Worm (Caenorhabditis elegans): Measurements from ENCODE around the gene B0250.7.
A peak's percentile ranks its signal among the peaks of the same experiment; 100 is the strongest.

Gene B0250.7

ce11 chrV:20485285-20485684 lies 9.4 kb upstream of the B0250.7 start, which contains the start of gene dhcr-7:
dhcr-7 (minus strand) TSS chrV:20485385.
- no peak for TF ChIP-seq F37B4.10 (GFP tag; IDR thresholded peaks at IDR 0.05)
- no peak for TF ChIP-seq K12H6.12 (tag; optimal IDR thresholded peaks at IDR 0.05)
- TF ChIP-seq madf-3 (GFP tag; IDR thresholded peaks at IDR 0.05), result no peak
- TF ChIP-seq ceh-40 (GFP tag; IDR thresholded peaks at IDR 0.05), result no peak

DNA sequence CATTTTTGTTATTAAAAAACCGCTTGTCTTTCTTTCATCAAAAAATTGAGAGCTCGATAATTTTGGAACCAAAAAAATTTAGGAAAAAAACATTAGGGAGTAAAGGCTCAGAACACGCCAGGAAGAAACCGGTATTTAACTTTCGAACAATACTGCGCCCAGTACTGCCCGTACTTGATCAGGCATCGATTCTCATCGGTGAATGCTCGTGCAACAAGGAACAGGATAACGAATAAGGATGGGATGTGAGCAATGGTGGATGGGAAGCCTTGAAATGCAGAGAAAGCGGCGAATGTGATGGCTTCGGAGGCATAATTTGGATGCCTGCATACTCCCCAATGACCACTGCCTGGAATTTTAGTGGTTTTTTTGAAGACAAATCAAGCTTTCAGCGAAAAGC lies 4.9 kb upstream of the B0250.7 start:
- TF ChIP-seq aptf-3 (GFP tag; IDR thresholded peaks at IDR 0.05), result peak; percentile 89; the same call in 1 of the 2 replicates
- no peak for TF ChIP-seq hrde-1 (tag; optimal IDR thresholded peaks at IDR 0.05; ENCODE audit: borderline replicate concordance)
- no peak for TF ChIP-seq K12H6.12 (tag; optimal IDR thresholded peaks at IDR 0.05)
- no peak for TF ChIP-seq Y67H2A.10 (GFP tag; conservative IDR thresholded peaks at IDR 0.05)
- no peak for TF ChIP-seq ztf-3 (GFP tag; optimal IDR thresholded peaks at IDR 0.05)
- TF ChIP-seq unc-62 (GFP tag; optimal IDR thresholded peaks at IDR 0.05), result no peak
- no peak for TF ChIP-seq C06A6.2 (GFP tag; conservative IDR thresholded peaks at IDR 0.05)
- TF ChIP-seq dpff-1 (tag; optimal IDR thresholded peaks at IDR 0.05), result no peak
- no peak for TF ChIP-seq T07F8.4 (tag; optimal IDR thresholded peaks at IDR 0.05)
- 0 out of 2 replicates have a peak, but pooled peaks have one; percentile 7 for TF ChIP-seq dox-1 (GFP tag; IDR thresholded peaks at IDR 0.05)
- TF ChIP-seq F57A8.1 (GFP tag; optimal IDR thresholded peaks at IDR 0.05), result no peak
- TF ChIP-seq ceh-58 (GFP tag; IDR thresholded peaks at IDR 0.05), result no peak
- TF ChIP-seq ZK185.1 (tag; optimal IDR thresholded peaks at IDR 0.05; ENCODE audit: poor library complexity, severe bottlenecking), result no peak
- no peak for TF ChIP-seq lin-40 (tag; optimal IDR thresholded peaks at IDR 0.05)
- no peak for TF ChIP-seq B0035.1 (tag; optimal IDR thresholded peaks at IDR 0.05)
- no peak for TF ChIP-seq mes-4 (tag; optimal IDR thresholded peaks at IDR 0.05)
- TF ChIP-seq Y53F4B.3 (GFP tag; IDR thresholded peaks at IDR 0.05), result no peak
- no peak for TF ChIP-seq cebp-1 (GFP tag; IDR thresholded peaks at IDR 0.05)
- TF ChIP-seq cebp-1 (tag; optimal IDR thresholded peaks at IDR 0.05), result peak; percentile 4
- TF ChIP-seq B0019.2 (GFP tag; conservative IDR thresholded peaks at IDR 0.05), result 0 out of 2 replicates have a peak, but pooled peaks have one; percentile 11
- no peak for TF ChIP-seq mxl-1 (tag; optimal IDR thresholded peaks at IDR 0.05)
- peak; percentile 43 for TF ChIP-seq lin-54 (GFP tag; optimal IDR thresholded peaks at IDR 0.05)
- TF ChIP-seq F52B5.7 (tag; optimal IDR thresholded peaks at IDR 0.05), result no peak
- TF ChIP-seq nhr-90 (tag; optimal IDR thresholded peaks at IDR 0.05), result no peak
- TF ChIP-seq hmg-1.2 (GFP tag; IDR thresholded peaks at IDR 0.05), result peak; percentile 33; the same call in 1 of the 2 replicates
- TF ChIP-seq mel-28 (tag; optimal IDR thresholded peaks at IDR 0.05; ENCODE audit: borderline replicate concordance), result no peak
- no peak for TF ChIP-seq unc-130 (GFP tag; optimal IDR thresholded peaks at IDR 0.05)
- no peak for TF ChIP-seq lir-1 (GFP tag; conservative IDR thresholded peaks at IDR 0.05)
- TF ChIP-seq tlf-1 (GFP tag; optimal IDR thresholded peaks at IDR 0.05), result no peak
- TF ChIP-seq chd-7 (tag; optimal IDR thresholded peaks at IDR 0.05), result no peak
- TF ChIP-seq nhr-120 (GFP tag; IDR thresholded peaks at IDR 0.05), result no peak
- no peak for TF ChIP-seq let-526 (GFP tag; IDR thresholded peaks at IDR 0.05)
- no peak for TF ChIP-seq athp-1 (tag; optimal IDR thresholded peaks at IDR 0.05)
- no peak for TF ChIP-seq snpc-1.3 (tag; optimal IDR thresholded peaks at IDR 0.05; ENCODE audit: insufficient read depth)
- peak; percentile 66; the same call in 1 of the 2 replicates for TF ChIP-seq egl-44 (GFP tag; IDR thresholded peaks at IDR 0.05)
- TF ChIP-seq sdz-38 (tag; optimal IDR thresholded peaks at IDR 0.05), result no peak
- TF ChIP-seq ccch-3 (GFP tag; optimal IDR thresholded peaks at IDR 0.05), result no peak
- no peak for TF ChIP-seq dpl-1 (GFP tag; optimal IDR thresholded peaks at IDR 0.05)
- no peak for TF ChIP-seq attf-3 (GFP tag; conservative IDR thresholded peaks at IDR 0.05)
- TF ChIP-seq snpc-1.1 (tag; optimal IDR thresholded peaks at IDR 0.05; ENCODE audit: insufficient read depth), result no peak
- no peak for TF ChIP-seq aptf-2 (GFP tag; conservative IDR thresholded peaks at IDR 0.05)
- TF ChIP-seq ztf-28 (GFP tag; IDR thresholded peaks at IDR 0.05), result no peak
- no peak for TF ChIP-seq snpc-3.4 (tag; optimal IDR thresholded peaks at IDR 0.05)
- no peak for TF ChIP-seq zfh-2 (GFP tag; conservative IDR thresholded peaks at IDR 0.05)
